Worm (Caenorhabditis elegans): ENCODE measurements around the gene rps-25.

- no peak for TF ChIP-seq him-1 (tag; optimal IDR thresholded peaks at IDR 0.05)
- no peak for TF ChIP-seq dao-5 (tag; optimal IDR thresholded peaks at IDR 0.05)
- TF ChIP-seq W03F9.2 (tag; optimal IDR thresholded peaks at IDR 0.05) = no peak
Observed at ce11 chrIV:5903305-5903778, 44.1 kb downstream of the rps-25 start, which contains the start of gene H04M03.12.
